Worm (Caenorhabditis elegans): ENCODE results near the gene ZK6.6.

- no peak for TF ChIP-seq nhr-12 (tag; optimal IDR thresholded peaks at IDR 0.05)
- no peak for TF ChIP-seq lin-13 (tag; optimal IDR thresholded peaks at IDR 0.05)
- no peak for TF ChIP-seq mep-1 (tag; optimal IDR thresholded peaks at IDR 0.05)
- TF ChIP-seq unc-39 (tag; optimal IDR thresholded peaks at IDR 0.05) = no peak
- TF ChIP-seq ztf-11 (tag; optimal IDR thresholded peaks at IDR 0.05) = no peak
- TF ChIP-seq pha-4 (tag; optimal IDR thresholded peaks at IDR 0.05) = no peak
- no peak for TF ChIP-seq nhr-28 (tag; optimal IDR thresholded peaks at IDR 0.05)
- TF ChIP-seq unc-62 (GFP tag; optimal IDR thresholded peaks at IDR 0.05) = no peak
- no peak for TF ChIP-seq elt-1 (tag; optimal IDR thresholded peaks at IDR 0.05; ENCODE audit: borderline replicate concordance, insufficient read depth)
- TF ChIP-seq M03D4.4 (tag; optimal IDR thresholded peaks at IDR 0.05) = no peak
- no peak for TF ChIP-seq lsy-2 (tag; optimal IDR thresholded peaks at IDR 0.05)
- TF ChIP-seq blmp-1 (tag; optimal IDR thresholded peaks at IDR 0.05) = no peak
- no peak for TF ChIP-seq flh-1 (GFP tag; optimal IDR thresholded peaks at IDR 0.05)
Observed at ce11 chrV:376790-377189, 11.7 kb upstream of the ZK6.6 start.

Measured in whole organism, mixed stage, embryonic.